Worm (Caenorhabditis elegans): Measurements from ENCODE around the gene AH10.2.

DNA sequence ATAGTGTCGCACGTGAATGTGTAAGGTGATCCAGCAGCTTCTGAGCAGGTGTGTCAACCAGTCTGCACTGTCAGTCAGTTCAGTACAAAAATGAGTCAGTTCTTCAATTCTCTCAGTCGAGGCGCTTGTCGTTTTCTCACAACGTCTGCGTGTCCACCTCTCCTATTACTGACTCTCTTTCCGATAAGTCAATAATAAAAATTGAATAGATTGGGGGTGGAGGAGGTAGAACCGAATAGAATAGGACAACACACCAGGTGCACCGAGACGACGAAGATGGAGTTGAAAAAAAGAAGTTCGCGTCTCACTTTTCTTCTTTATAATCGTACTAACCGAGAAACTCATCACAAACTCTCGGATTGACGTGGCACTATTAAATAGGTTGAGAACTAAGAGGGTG, 28.7 kb upstream of the AH10.2 start:
- no peak for TF ChIP-seq snpc-4 (tag; optimal IDR thresholded peaks at IDR 0.05)
- no peak for TF ChIP-seq elt-1 (tag; optimal IDR thresholded peaks at IDR 0.05; ENCODE audit: borderline replicate concordance, insufficient read depth)
- TF ChIP-seq nhr-28 (tag; optimal IDR thresholded peaks at IDR 0.05): no peak
- TF ChIP-seq zip-8 (tag; optimal IDR thresholded peaks at IDR 0.05): no peak
- TF ChIP-seq sptf-1 (tag; optimal IDR thresholded peaks at IDR 0.05): no peak
- TF ChIP-seq nhr-76 (tag; optimal IDR thresholded peaks at IDR 0.05): no peak
- TF ChIP-seq mep-1 (tag; optimal IDR thresholded peaks at IDR 0.05): no peak
- no peak for TF ChIP-seq nhr-12 (tag; optimal IDR thresholded peaks at IDR 0.05)
- TF ChIP-seq blmp-1 (tag; optimal IDR thresholded peaks at IDR 0.05): no peak
- TF ChIP-seq unc-39 (tag; optimal IDR thresholded peaks at IDR 0.05): no peak
- no peak for TF ChIP-seq lin-13 (tag; optimal IDR thresholded peaks at IDR 0.05)
- TF ChIP-seq lsy-2 (tag; optimal IDR thresholded peaks at IDR 0.05): no peak
- peak; percentile 80 for TF ChIP-seq ces-1 (GFP tag; optimal IDR thresholded peaks at IDR 0.05)
- no peak for TF ChIP-seq pha-4 (tag; optimal IDR thresholded peaks at IDR 0.05)

All from whole organism, mixed stage, embryonic.